Fruit fly (Drosophila melanogaster): ENCODE results near the gene CG42750.

DNA sequence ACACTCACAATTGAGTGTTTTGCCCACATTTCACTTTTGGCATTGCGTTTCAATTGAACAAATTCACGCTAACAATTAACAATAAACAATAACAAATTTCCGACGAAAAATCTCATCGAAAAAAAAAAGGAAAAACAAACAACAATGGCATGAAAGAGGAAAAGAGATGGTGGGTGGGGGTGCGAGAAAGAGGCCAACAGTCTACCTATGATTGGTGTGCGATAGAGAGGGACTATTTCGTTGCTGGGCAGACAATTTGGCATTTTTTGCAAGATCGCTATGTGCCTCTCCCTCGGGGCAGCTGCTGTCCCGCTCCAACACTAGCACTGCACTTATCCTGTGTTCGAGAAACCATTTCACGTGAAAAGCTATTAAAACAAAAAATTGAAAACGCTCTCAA is 125.7 kb downstream of the CG42750 start:
- no peak for TF ChIP-seq CG17186 (GFP tag; optimal IDR thresholded peaks at IDR 0.05)
- TF ChIP-seq CG7357 (GFP tag; IDR thresholded peaks at IDR 0.05) = no peak
- no peak for TF ChIP-seq Gug (GFP tag; IDR thresholded peaks at IDR 0.05)
- no peak for TF ChIP-seq CTCF (GFP tag; optimal IDR thresholded peaks at IDR 0.05)
- no peak for TF ChIP-seq CG2199 (GFP tag; IDR thresholded peaks at IDR 0.05)
- TF ChIP-seq pita (GFP tag; optimal IDR thresholded peaks at IDR 0.05) = no peak
- TF ChIP-seq CG6854 (GFP tag; optimal IDR thresholded peaks at IDR 0.05) = no peak
- TF ChIP-seq bsh (GFP tag; optimal IDR thresholded peaks at IDR 0.05) = no peak
- TF ChIP-seq Neu2 (GFP tag; optimal IDR thresholded peaks at IDR 0.05; ENCODE audit: borderline replicate concordance) = no peak

All from whole organism, embryonic.